Fruit fly (Drosophila melanogaster): ENCODE data around the gene Ir94e.

DNA sequence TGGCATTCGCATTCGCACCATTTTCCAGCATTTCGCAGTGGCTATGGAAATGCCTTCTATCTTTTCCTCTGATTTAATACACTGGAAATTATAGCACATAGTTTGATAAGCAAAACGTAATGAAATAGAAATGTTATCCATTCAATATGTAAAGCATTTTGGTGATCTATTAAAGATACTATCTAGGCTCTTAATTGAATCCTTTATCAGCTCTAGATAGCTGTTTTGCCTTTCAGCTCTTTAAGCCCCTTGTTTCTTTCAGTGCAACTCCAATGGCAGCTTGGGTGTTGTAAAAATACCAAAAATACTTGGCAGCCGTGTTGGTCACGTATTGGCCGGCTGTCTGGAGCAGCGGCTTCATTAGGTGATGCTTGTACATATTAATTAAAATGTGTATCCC is 40.3 kb upstream of the Ir94e start:
- TF ChIP-seq Crg-1 (GFP tag; optimal IDR thresholded peaks at IDR 0.05), result no peak
- no peak for TF ChIP-seq tj (GFP tag; optimal IDR thresholded peaks at IDR 0.05)
- no peak for TF ChIP-seq Hr96 (GFP tag; optimal IDR thresholded peaks at IDR 0.05)
- no peak for TF ChIP-seq toe (GFP tag; optimal IDR thresholded peaks at IDR 0.05)
- no peak for TF ChIP-seq kay (GFP tag; ENCODE audit: borderline replicate concordance)
- TF ChIP-seq CG33017 (tag; optimal IDR thresholded peaks at IDR 0.05), result no peak
- no peak for TF ChIP-seq CG5204 (GFP tag; optimal IDR thresholded peaks at IDR 0.05)
- no peak for TF ChIP-seq CG12768 (GFP tag; optimal IDR thresholded peaks at IDR 0.05)
